Fruit fly (Drosophila melanogaster): ENCODE measurements around the gene CG7379.

dm6 chr3R:17830528-17830927, 32.4 kb upstream of the CG7379 start:
- TF ChIP-seq CG9948 (tag; optimal IDR thresholded peaks at IDR 0.05) (no peak), CG10348 (GFP tag; IDR thresholded peaks at IDR 0.05) (no peak), D1 (tag; optimal IDR thresholded peaks at IDR 0.05) (no peak), CG13204 (GFP tag; optimal IDR thresholded peaks at IDR 0.05) (no peak), CG34367 (tag; optimal IDR thresholded peaks at IDR 0.05) (no peak), fd96Ca (GFP tag; IDR thresholded peaks at IDR 0.05) (no peak), Pif1B (GFP tag; optimal IDR thresholded peaks at IDR 0.05) (no peak), rn (GFP tag; IDR thresholded peaks at IDR 0.05) (no peak), CG4496 (GFP tag; IDR thresholded peaks at IDR 0.05) (no peak), EcR (GFP tag; optimal IDR thresholded peaks at IDR 0.05) (no peak), CG14655 (GFP tag; optimal IDR thresholded peaks at IDR 0.05) (no peak), CG12605 (GFP tag; IDR thresholded peaks at IDR 0.05) (no peak), Snoo (tag; optimal IDR thresholded peaks at IDR 0.05) (no peak)

Measured in whole organism, pupa.